Worm (Caenorhabditis elegans): ENCODE data around the gene pigc-1.

pigc-1 gene

ce11 chrIV:9353728-9354127 is 10.8 kb upstream of the pigc-1 start:
- TF ChIP-seq ztf-23 (GFP tag; IDR thresholded peaks at IDR 0.05) (no peak), flt-1 (GFP tag; IDR thresholded peaks at IDR 0.05) (no peak), T22C8.4 (GFP tag; IDR thresholded peaks at IDR 0.05) (no peak)

- TF ChIP-seq cog-1 (tag; optimal IDR thresholded peaks at IDR 0.05) (no peak), ztf-29 (GFP tag; IDR thresholded peaks at IDR 0.05) (no peak), klf-2 (GFP tag; conservative IDR thresholded peaks at IDR 0.05) (no peak), med-1 (GFP tag; optimal IDR thresholded peaks at IDR 0.05; ENCODE audit: insufficient read depth) (no peak), flt-1 (GFP tag; IDR thresholded peaks at IDR 0.05) (no peak), T22C8.4 (GFP tag; IDR thresholded peaks at IDR 0.05) (no peak), ztf-23 (GFP tag; IDR thresholded peaks at IDR 0.05) (no peak), tab-1 (GFP tag; IDR thresholded peaks at IDR 0.05) (no peak), ref-1 (GFP tag; conservative IDR thresholded peaks at IDR 0.05) (no peak)
These were observed 1.4 kb downstream of the pigc-1 start, which contains the start of gene vps-26 for ce11 chrIV:9341591-9341990. TSS of gene vps-26 (minus strand) at chrIV:9341790.

ce11 chrIV:9339205-9339604 is 3.7 kb downstream of the pigc-1 start, which contains the start of gene T20D3.6:
TSS of gene T20D3.6 (minus strand) at chrIV:9339305.
- TF ChIP-seq tab-1 (GFP tag; IDR thresholded peaks at IDR 0.05) = no peak
- no peak for TF ChIP-seq ref-1 (GFP tag; conservative IDR thresholded peaks at IDR 0.05)
- TF ChIP-seq T22C8.4 (GFP tag; IDR thresholded peaks at IDR 0.05) = no peak
- TF ChIP-seq ztf-23 (GFP tag; IDR thresholded peaks at IDR 0.05) = no peak
- no peak for TF ChIP-seq klf-2 (GFP tag; conservative IDR thresholded peaks at IDR 0.05)
- TF ChIP-seq flt-1 (GFP tag; IDR thresholded peaks at IDR 0.05) = no peak
- TF ChIP-seq ztf-29 (GFP tag; IDR thresholded peaks at IDR 0.05) = no peak
- TF ChIP-seq med-1 (GFP tag; optimal IDR thresholded peaks at IDR 0.05; ENCODE audit: insufficient read depth) = no peak
- TF ChIP-seq cog-1 (tag; optimal IDR thresholded peaks at IDR 0.05) = no peak

- no peak for TF ChIP-seq tab-1 (GFP tag; IDR thresholded peaks at IDR 0.05)
- no peak for TF ChIP-seq med-1 (GFP tag; optimal IDR thresholded peaks at IDR 0.05; ENCODE audit: insufficient read depth)
- no peak for TF ChIP-seq ref-1 (GFP tag; conservative IDR thresholded peaks at IDR 0.05)
- no peak for TF ChIP-seq ztf-23 (GFP tag; IDR thresholded peaks at IDR 0.05)
These were observed 6.3 kb downstream of the pigc-1 start, which contains the start of gene T20D3.5 for ce11 chrIV:9336538-9337090. TSS of gene T20D3.5 (plus strand) at chrIV:9337040.

- TF ChIP-seq flt-1 (GFP tag; IDR thresholded peaks at IDR 0.05) (no peak), T22C8.4 (GFP tag; IDR thresholded peaks at IDR 0.05) (no peak), med-1 (GFP tag; optimal IDR thresholded peaks at IDR 0.05; ENCODE audit: insufficient read depth) (no peak), ztf-29 (GFP tag; IDR thresholded peaks at IDR 0.05) (no peak), cog-1 (tag; optimal IDR thresholded peaks at IDR 0.05) (no peak), ref-1 (GFP tag; conservative IDR thresholded peaks at IDR 0.05) (no peak), tab-1 (GFP tag; IDR thresholded peaks at IDR 0.05) (no peak), klf-2 (GFP tag; conservative IDR thresholded peaks at IDR 0.05) (no peak), ztf-23 (GFP tag; IDR thresholded peaks at IDR 0.05) (no peak)
These were observed 7.2 kb downstream of the pigc-1 start, which contains the start of the genes coa-4 and T20D3.14 for ce11 chrIV:9335552-9336251. TSS of gene coa-4 (minus strand) at chrIV:9335602. TSS of gene T20D3.14 (minus strand) at chrIV:9335909.

- TF ChIP-seq ref-1 (GFP tag; conservative IDR thresholded peaks at IDR 0.05) (no peak), ztf-23 (GFP tag; IDR thresholded peaks at IDR 0.05) (no peak), T22C8.4 (GFP tag; IDR thresholded peaks at IDR 0.05) (no peak), ztf-29 (GFP tag; IDR thresholded peaks at IDR 0.05) (no peak), tab-1 (GFP tag; IDR thresholded peaks at IDR 0.05) (no peak), cog-1 (tag; optimal IDR thresholded peaks at IDR 0.05) (no peak), flt-1 (GFP tag; IDR thresholded peaks at IDR 0.05) (no peak), med-1 (GFP tag; optimal IDR thresholded peaks at IDR 0.05; ENCODE audit: insufficient read depth) (no peak), klf-2 (GFP tag; conservative IDR thresholded peaks at IDR 0.05) (no peak)
These were observed 9.9 kb downstream of the pigc-1 start for ce11 chrIV:9333007-9333406.

- TF ChIP-seq klf-2 (GFP tag; conservative IDR thresholded peaks at IDR 0.05) (no peak), ztf-23 (GFP tag; IDR thresholded peaks at IDR 0.05) (no peak), ztf-29 (GFP tag; IDR thresholded peaks at IDR 0.05) (no peak), med-1 (GFP tag; optimal IDR thresholded peaks at IDR 0.05; ENCODE audit: insufficient read depth) (no peak), T22C8.4 (GFP tag; IDR thresholded peaks at IDR 0.05) (no peak), flt-1 (GFP tag; IDR thresholded peaks at IDR 0.05) (no peak), ref-1 (GFP tag; conservative IDR thresholded peaks at IDR 0.05) (no peak), tab-1 (GFP tag; IDR thresholded peaks at IDR 0.05) (no peak), cog-1 (tag; optimal IDR thresholded peaks at IDR 0.05) (no peak)
These were observed 12.2 kb downstream of the pigc-1 start, which contains the start of gene nspg-7.1 for ce11 chrIV:9330755-9331154. TSS of gene nspg-7.1 (minus strand) at chrIV:9330855.

ce11 chrIV:9327706-9328105 is 15.2 kb downstream of the pigc-1 start, which contains the start of gene clec-183:
TSS of gene clec-183 (plus strand) at chrIV:9328006.
- TF ChIP-seq klf-2 (GFP tag; conservative IDR thresholded peaks at IDR 0.05) (no peak), ref-1 (GFP tag; conservative IDR thresholded peaks at IDR 0.05) (no peak), flt-1 (GFP tag; IDR thresholded peaks at IDR 0.05) (no peak), med-1 (GFP tag; optimal IDR thresholded peaks at IDR 0.05; ENCODE audit: insufficient read depth) (no peak), ztf-29 (GFP tag; IDR thresholded peaks at IDR 0.05) (no peak), ztf-23 (GFP tag; IDR thresholded peaks at IDR 0.05) (no peak), tab-1 (GFP tag; IDR thresholded peaks at IDR 0.05) (no peak), cog-1 (tag; optimal IDR thresholded peaks at IDR 0.05) (no peak), T22C8.4 (GFP tag; IDR thresholded peaks at IDR 0.05) (no peak)

- TF ChIP-seq ztf-23 (GFP tag; IDR thresholded peaks at IDR 0.05) (no peak), ztf-29 (GFP tag; IDR thresholded peaks at IDR 0.05) (no peak), flt-1 (GFP tag; IDR thresholded peaks at IDR 0.05) (no peak), cog-1 (tag; optimal IDR thresholded peaks at IDR 0.05) (no peak), tab-1 (GFP tag; IDR thresholded peaks at IDR 0.05) (no peak), med-1 (GFP tag; optimal IDR thresholded peaks at IDR 0.05; ENCODE audit: insufficient read depth) (no peak), ref-1 (GFP tag; conservative IDR thresholded peaks at IDR 0.05) (no peak), klf-2 (GFP tag; conservative IDR thresholded peaks at IDR 0.05) (no peak), T22C8.4 (GFP tag; IDR thresholded peaks at IDR 0.05) (no peak)
These were observed 18.9 kb downstream of the pigc-1 start, which contains the start of the genes nspg-11 and F49C12.15 for ce11 chrIV:9323989-9324506. TSS of gene nspg-11 (minus strand) at chrIV:9324089. TSS of gene F49C12.15 (plus strand) at chrIV:9324456.
